Worm (Caenorhabditis elegans) whole organism, L2 larva: Measurements from ENCODE around the gene C30G7.4.

ENCODE experiments used
- elt-1 ChIP-seq: fragments of 150-350 bp; optimal IDR thresholded peaks from 2 replicates; lab custom pipeline; 2014; ENCODE audit warnings: missing biosample characterization, missing genetic modification characterization
- lsy-2 ChIP-seq, 2 experiments: fragments of 150-350 bp in 1 of 2; sonication (generic microtip) in 1 of 2; optimal IDR thresholded peaks; 2 replicates each; lab custom pipeline; 2014 to 2017; ENCODE audit warnings: missing biosample characterization in 2 of 2, missing genetic modification characterization in 2 of 2

ce11 chrV:14991489-14991888 is 44.6 kb upstream of the C30G7.4 start:
- TF ChIP-seq elt-1 (tag; lab: Kevin White, UChicago), result no peak
- TF ChIP-seq lsy-2 (tag; optimal IDR thresholded peaks at IDR 0.05; lab: Kevin White, UChicago), result no peak
